Worm (Caenorhabditis elegans) whole organism, L4 larva: Measurements from ENCODE around the gene scl-14.

Experiments
- aha-1 ChIP-seq: fragments of 150-350 bp; peaks from one replicate; lab custom pipeline; 2014; ENCODE audit warnings: missing biosample characterization, missing genetic modification characterization
- ceh-28 ChIP-seq: fragments of 150-350 bp; optimal IDR thresholded peaks from 2 replicates; lab custom pipeline; 2014; ENCODE audit warnings: missing biosample characterization, missing genetic modification reagents, missing genetic modification characterization
- jun-1 ChIP-seq: fragments of 150-350 bp; optimal IDR thresholded peaks from 2 replicates; lab custom pipeline; 2014; ENCODE audit warnings: missing biosample characterization, missing genetic modification reagents, missing genetic modification characterization
- lin-38 ChIP-seq: fragments of 200-800 bp; sonication (Bioruptor generic); IDR thresholded peaks from 2 replicates; pipeline ENCODE4 v1.3.6; 2022; ENCODE audit warnings: missing genetic modification reagents, missing genetic modification characterization, missing compliant biosample characterization
- nhr-6 ChIP-seq: fragments of 150-350 bp; optimal IDR thresholded peaks from 2 replicates; lab custom pipeline; 2014; ENCODE audit warnings: missing biosample characterization, missing genetic modification characterization
- pha-4 ChIP-seq, 2 experiments: fragments of 150-350 bp in 1 of 2; fragments of 200-800 bp in 1 of 2; sonication (Bioruptor generic) in 1 of 2; IDR thresholded peaks in 1 of 2; optimal IDR thresholded peaks in 1 of 2; 2 replicates each; pipeline versions ENCODE4 v1.3.6 to Lab custom; 2014 to 2022; ENCODE audit warnings: missing genetic modification characterization in 2 of 2, missing genetic modification reagents in 2 of 2, missing biosample characterization in 1 of 2, missing compliant biosample characterization in 1 of 2
- spr-3 ChIP-seq: fragments of 200-800 bp; sonication (Bioruptor generic); optimal IDR thresholded peaks from 2 replicates; lab custom pipeline; 2018; ENCODE audit warnings: mild to moderate bottlenecking, missing genetic modification characterization, missing compliant biosample characterization
- unc-130 ChIP-seq: sonication (generic microtip); optimal IDR thresholded peaks from 2 replicates; lab custom pipeline; 2016; ENCODE audit warnings: missing genetic modification reagents, missing genetic modification characterization, missing compliant biosample characterization
- unc-39 ChIP-seq: sonication (generic microtip); optimal IDR thresholded peaks from 2 replicates; lab custom pipeline; 2017; ENCODE audit warnings: missing biosample characterization, missing genetic modification characterization
- unc-62 ChIP-seq, 3 experiments: fragments of 150-350 bp in 1 of 3; sonication (generic microtip); optimal IDR thresholded peaks in 2 of 3; peaks in 1 of 3; 1 replicate in 1 of 3; 2 replicates in 2 of 3; lab custom pipeline; 2014 to 2017; ENCODE audit warnings: missing biosample characterization in 3 of 3, missing genetic modification characterization in 3 of 3, missing genetic modification reagents in 3 of 3, missing genotype in 1 of 3

DNA sequence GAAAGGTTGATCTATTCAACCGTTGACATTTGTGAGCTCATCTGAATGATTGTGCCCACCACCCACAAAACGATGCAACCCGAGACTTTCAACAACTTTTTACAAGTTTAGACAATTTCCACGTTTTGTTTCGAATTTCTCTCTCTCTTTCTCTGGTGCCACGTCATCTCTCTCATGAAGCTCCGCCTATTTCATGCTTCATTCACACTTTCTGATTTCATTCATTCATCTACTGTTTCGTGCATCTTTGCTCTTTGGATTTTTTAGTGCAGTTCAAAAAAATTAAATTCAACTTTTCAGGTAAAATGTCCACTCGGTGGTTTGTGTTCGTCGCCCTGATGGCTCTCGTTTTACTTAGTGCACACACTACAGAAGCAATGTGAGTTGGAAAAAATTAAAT, 16.0 kb upstream of the scl-14 start, which contains the start of gene nlp-79:
- TF ChIP-seq unc-130 (GFP tag; lab: Kevin White, UChicago): no peak
- no peak for TF ChIP-seq unc-39
- TF ChIP-seq jun-1 (tag; lab: Kevin White, UChicago): no peak
- no peak for TF ChIP-seq spr-3 (GFP tag; lab: Kevin White, UChicago)
- no peak for TF ChIP-seq aha-1 (tag; lab: Kevin White, UChicago)
- TF ChIP-seq nhr-6 (tag; lab: Kevin White, UChicago): no peak
- TF ChIP-seq pha-4 (GFP tag; IDR thresholded peaks at IDR 0.05; lab: Robert Waterston, UW): no peak
- no peak for TF ChIP-seq pha-4 (tag; optimal IDR thresholded peaks at IDR 0.05; lab: Kevin White, UChicago)
- no peak for TF ChIP-seq lin-38
- TF ChIP-seq unc-62 (GFP tag; optimal IDR thresholded peaks at IDR 0.05 in 1 of 2; lab: Kevin White, UChicago): peak in 1 of 2 experiments; percentile 63
- no peak for TF ChIP-seq unc-62 (tag; optimal IDR thresholded peaks at IDR 0.05; lab: Kevin White, UChicago)
- no peak for TF ChIP-seq ceh-28 (tag; lab: Kevin White, UChicago)
